Fruit fly (Drosophila melanogaster) whole organism, wandering third instar larva: ENCODE measurements around the gene CG31139.

ENCODE experiments used
- Abd-B ChIP-seq: fragments of >200 bp; optimal IDR thresholded peaks from 2 replicates; lab custom pipeline; 2017; ENCODE audit warnings: missing biosample characterization, missing genetic modification characterization
- CrebA ChIP-seq: fragments of 200-800 bp; sonication (Bioruptor generic); optimal IDR thresholded peaks from 2 replicates; lab custom pipeline; 2016; ENCODE audit warnings: missing biosample characterization, mild to moderate bottlenecking, missing genetic modification characterization, borderline replicate concordance
- Myc ChIP-seq: fragments of >200 bp; optimal IDR thresholded peaks from 2 replicates; lab custom pipeline; 2017
- Vsx2 ChIP-seq: fragments of 200-300, 225-300 bp; sonication (Bioruptor generic); optimal IDR thresholded peaks from 2 replicates; lab custom pipeline; 2018; ENCODE audit warnings: missing biosample characterization, missing genetic modification characterization; ENCODE audit not compliant: partially characterized antibody
- dmrt93B ChIP-seq: fragments of 200-800 bp; sonication (Bioruptor generic); optimal IDR thresholded peaks from 2 replicates; lab custom pipeline; 2018; ENCODE audit warnings: missing biosample characterization, mild to moderate bottlenecking, missing genetic modification characterization
- fru ChIP-seq: fragments of 200-800 bp; sonication (Bioruptor generic); optimal IDR thresholded peaks from 3 replicates; lab custom pipeline; 2016; ENCODE audit warnings: missing biosample characterization, mild to moderate bottlenecking, missing genetic modification characterization
- h ChIP-seq: fragments of 200-800 bp; sonication (Bioruptor generic); optimal IDR thresholded peaks from 3 replicates; lab custom pipeline; 2016; ENCODE audit warnings: missing biosample characterization, mild to moderate bottlenecking, missing genetic modification characterization
- pan ChIP-seq: fragments of >200 bp; optimal IDR thresholded peaks from 2 replicates; lab custom pipeline; 2017
- psq ChIP-seq: fragments of 200-800 bp; sonication (Bioruptor generic); optimal IDR thresholded peaks from 3 replicates; lab custom pipeline; 2017; ENCODE audit warnings: missing biosample characterization, mild to moderate bottlenecking, missing genetic modification characterization, moderate library complexity
- usp ChIP-seq: fragments of >200 bp; optimal IDR thresholded peaks from 2 replicates; lab custom pipeline; 2017; ENCODE audit warnings: missing biosample characterization, missing genetic modification characterization

- TF ChIP-seq fru, result no peak
- TF ChIP-seq Vsx2 (GFP tag; lab: Kevin White, UChicago), result no peak
- TF ChIP-seq dmrt93B (GFP tag; lab: Kevin White, UChicago), result no peak
- no peak for TF ChIP-seq usp (GFP tag; lab: Kevin White, UChicago)
- TF ChIP-seq psq (GFP tag; lab: Kevin White, UChicago), result no peak
- no peak for TF ChIP-seq pan (lab: Kevin White, UChicago)
- TF ChIP-seq CrebA (GFP tag; lab: Kevin White, UChicago), result no peak
- TF ChIP-seq h (GFP tag; lab: Kevin White, UChicago), result no peak
- TF ChIP-seq Myc (lab: Kevin White, UChicago), result no peak
- TF ChIP-seq Abd-B, result no peak
Observed at dm6 chr3R:22732995-22733394, 15.9 kb downstream of the CG31139 start.
